Fruit fly (Drosophila melanogaster): Measurements from ENCODE around the gene Klp3A.

The Klp3A gene

dm6 chrX:2585055-2585715 is 18.7 kb downstream of the Klp3A start, which contains the start of gene CG13760 (continued):
- no peak for TF ChIP-seq CG9797 (GFP tag; optimal IDR thresholded peaks at IDR 0.05)
- TF ChIP-seq peb (GFP tag; IDR thresholded peaks at IDR 0.05), result no peak
- 0 out of 3 replicates have a peak, but pooled peaks have one; percentile 8 for TF ChIP-seq HLH4C (GFP tag; IDR thresholded peaks at IDR 0.05; ENCODE audit: partially characterized antibody)
- no peak for TF ChIP-seq TFAM (GFP tag; optimal IDR thresholded peaks at IDR 0.05)
- no peak for TF ChIP-seq CG14667 (GFP tag; IDR thresholded peaks at IDR 0.05)
- TF ChIP-seq ssp (GFP tag; IDR thresholded peaks at IDR 0.05), result no peak
- TF ChIP-seq CG3847 (GFP tag; IDR thresholded peaks at IDR 0.05), result 0 out of 2 replicates have a peak, but pooled peaks have one; percentile 38
- peak in 1 of 2 experiments; percentile 88 for TF ChIP-seq insv (GFP tag; optimal IDR thresholded peaks at IDR 0.05)

DNA sequence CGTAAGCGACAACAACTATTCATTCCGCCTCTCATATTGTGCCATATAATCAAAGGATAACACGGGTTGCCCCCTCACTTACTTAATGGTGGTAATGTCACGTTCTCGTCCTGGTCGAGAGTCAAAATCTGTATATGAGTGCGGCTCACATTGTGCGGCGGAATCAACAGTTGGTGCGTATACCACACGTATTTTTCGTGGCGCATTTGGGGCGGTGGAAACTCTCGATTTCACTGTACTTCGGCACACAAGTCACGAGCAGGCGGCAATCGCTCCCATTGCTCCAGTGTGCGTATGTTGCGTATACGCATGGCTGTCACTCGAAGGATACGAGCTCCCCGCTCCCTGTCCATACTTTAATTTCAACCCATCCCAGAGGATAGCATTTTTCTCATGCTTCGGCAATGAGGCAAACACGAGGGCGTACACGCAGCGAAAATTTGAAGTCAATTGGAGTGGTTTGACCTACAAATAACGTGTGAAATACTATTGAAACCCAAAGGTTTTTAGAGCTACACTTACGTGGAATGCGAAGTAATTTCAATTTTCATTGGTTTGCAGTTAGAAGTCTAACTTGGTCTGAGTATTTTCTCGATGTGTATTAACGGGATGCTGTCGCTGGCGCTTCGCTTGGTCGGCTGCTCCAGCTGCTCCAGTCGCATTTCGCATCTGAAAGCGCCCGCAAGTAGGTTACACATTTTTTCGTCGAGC is 21.9 kb downstream of the Klp3A start:
- TF ChIP-seq CG8765 (GFP tag; IDR thresholded peaks at IDR 0.05), result peak; percentile 47; the same call in 1 of the 2 replicates
- peak; percentile 80 for TF ChIP-seq gem (tag; optimal IDR thresholded peaks at IDR 0.05)
- TF ChIP-seq crp (GFP tag; optimal IDR thresholded peaks at IDR 0.05), result peak in 1 of 2 experiments; percentile 20
- TF ChIP-seq CG30403 (GFP tag; optimal IDR thresholded peaks at IDR 0.05), result peak; percentile 80
- peak; percentile 84 for TF ChIP-seq CG7556 (GFP tag; optimal IDR thresholded peaks at IDR 0.05)
- peak; percentile 68 for TF ChIP-seq CG8924 (tag; optimal IDR thresholded peaks at IDR 0.05)
- TF ChIP-seq Ssrp (tag; optimal IDR thresholded peaks at IDR 0.05), result peak; percentile 34
- TF ChIP-seq HLH4C (GFP tag; IDR thresholded peaks at IDR 0.05; ENCODE audit: partially characterized antibody), result no peak
- peak; percentile 72 for TF ChIP-seq CG15269 (tag; optimal IDR thresholded peaks at IDR 0.05)
- TF ChIP-seq NC2α (GFP tag; optimal IDR thresholded peaks at IDR 0.05), result peak; percentile 27
- no peak for TF ChIP-seq ftz-f1 (GFP tag; optimal IDR thresholded peaks at IDR 0.05)
- peak; percentile 31 for TF ChIP-seq CG9876 (GFP tag; optimal IDR thresholded peaks at IDR 0.05)
- peak; percentile 0 for TF ChIP-seq CG14710 (tag; optimal IDR thresholded peaks at IDR 0.05)
- TF ChIP-seq Hr39 (optimal IDR thresholded peaks at IDR 0.05), result no peak
- TF ChIP-seq tgo (GFP tag; IDR thresholded peaks at IDR 0.05), result peak; percentile 78
- peak; percentile 78 for TF ChIP-seq CG3281 (GFP tag; optimal IDR thresholded peaks at IDR 0.05)
- no peak for TF ChIP-seq CG12236 (GFP tag; optimal IDR thresholded peaks at IDR 0.05)
- peak; percentile 43; the same call in 1 of the 2 replicates for TF ChIP-seq ham (GFP tag; IDR thresholded peaks at IDR 0.05)
- peak; percentile 14 for TF ChIP-seq cato (GFP tag; optimal IDR thresholded peaks at IDR 0.05; ENCODE audit: borderline replicate concordance)
- TF ChIP-seq Dip3 (GFP tag; optimal IDR thresholded peaks at IDR 0.05), result peak; percentile 75
- TF ChIP-seq CG3407 (GFP tag; optimal IDR thresholded peaks at IDR 0.05), result no peak
- TF ChIP-seq CG13296 (GFP tag; optimal IDR thresholded peaks at IDR 0.05), result peak; percentile 66
- TF ChIP-seq gcm (GFP tag; optimal IDR thresholded peaks at IDR 0.05), result no peak
- TF ChIP-seq CG34422 (GFP tag; IDR thresholded peaks at IDR 0.05), result peak; percentile 75; the same call in 2 of the 3 replicates
- peak; percentile 49 for TF ChIP-seq CG4820 (GFP tag; optimal IDR thresholded peaks at IDR 0.05)
- TF ChIP-seq fu2 (GFP tag; optimal IDR thresholded peaks at IDR 0.05), result peak; percentile 70
- TF ChIP-seq Antp (GFP tag; optimal IDR thresholded peaks at IDR 0.05), result peak; percentile 84
- TF ChIP-seq tll (GFP tag; optimal IDR thresholded peaks at IDR 0.05), result no peak
- peak; percentile 73 for TF ChIP-seq grau (tag; optimal IDR thresholded peaks at IDR 0.05)
- no peak for TF ChIP-seq zen (tag; optimal IDR thresholded peaks at IDR 0.05)
- TF ChIP-seq cg (GFP tag; optimal IDR thresholded peaks at IDR 0.05), result no peak
- peak; percentile 73 for TF ChIP-seq Sox102F (GFP tag; optimal IDR thresholded peaks at IDR 0.05)
- TF ChIP-seq dati (GFP tag; IDR thresholded peaks at IDR 0.05), result no peak
- TF ChIP-seq CG10267 (tag; optimal IDR thresholded peaks at IDR 0.05), result peak; percentile 52
- peak; percentile 59 for TF ChIP-seq ewg (GFP tag; optimal IDR thresholded peaks at IDR 0.05)
- no peak for TF ChIP-seq CG43689 (GFP tag; IDR thresholded peaks at IDR 0.05)
- peak; percentile 74 for TF ChIP-seq Hsf (GFP tag; optimal IDR thresholded peaks at IDR 0.05)
- peak; percentile 60 for TF ChIP-seq ERR (GFP tag; optimal IDR thresholded peaks at IDR 0.05)
- TF ChIP-seq Dll (GFP tag; IDR thresholded peaks at IDR 0.05; ENCODE audit: partially characterized antibody), result no peak

All from whole organism, embryonic.